Worm (Caenorhabditis elegans) whole organism, L3 larva: Measurements from ENCODE around the gene F07A11.4.

ENCODE experiments used
- aly-2 ChIP-seq: fragments of 150-350 bp; optimal IDR thresholded peaks from 2 replicates; lab custom pipeline; 2014; ENCODE audit warnings: missing biosample characterization, missing genetic modification characterization
- ceh-28 ChIP-seq: fragments of 150-350 bp; optimal IDR thresholded peaks from 2 replicates; lab custom pipeline; 2014; ENCODE audit warnings: missing biosample characterization, missing genetic modification reagents, missing genetic modification characterization
- ceh-82 ChIP-seq: fragments of 150-350 bp; optimal IDR thresholded peaks from 2 replicates; lab custom pipeline; 2014; ENCODE audit warnings: missing biosample characterization, missing genetic modification characterization
- lin-15B ChIP-seq: fragments of 150-350 bp; optimal IDR thresholded peaks from 2 replicates; lab custom pipeline; 2014; ENCODE audit warnings: missing biosample characterization, missing genetic modification characterization
- nhr-67 ChIP-seq: fragments of 150-350 bp; optimal IDR thresholded peaks from 2 replicates; lab custom pipeline; 2014; ENCODE audit warnings: missing biosample characterization, missing genetic modification characterization
- sea-2 ChIP-seq: fragments of 150-350 bp; sonication (generic microtip); optimal IDR thresholded peaks from 4 replicates; lab custom pipeline; 2014; ENCODE audit warnings: missing biosample characterization, missing genetic modification reagents, missing genetic modification characterization
- skn-1 ChIP-seq: fragments of 150-350 bp; optimal IDR thresholded peaks from 2 replicates; lab custom pipeline; 2014; ENCODE audit warnings: missing biosample characterization, missing genetic modification characterization
- tbx-2 ChIP-seq: sonication (generic microtip); optimal IDR thresholded peaks from 2 replicates; lab custom pipeline; 2016; ENCODE audit warnings: mild to moderate bottlenecking, missing genetic modification characterization, missing compliant biosample characterization
- ztf-4 ChIP-seq: fragments of 150-350 bp; optimal IDR thresholded peaks from 2 replicates; lab custom pipeline; 2014; ENCODE audit warnings: missing biosample characterization, missing genetic modification characterization

- TF ChIP-seq skn-1 (tag; lab: Kevin White, UChicago) (no peak), lin-15B (tag; lab: Kevin White, UChicago) (no peak), aly-2 (tag; lab: Kevin White, UChicago) (no peak), sea-2 (no peak), nhr-67 (tag; lab: Kevin White, UChicago) (no peak), ceh-28 (tag; lab: Kevin White, UChicago) (no peak), ztf-4 (tag; lab: Kevin White, UChicago) (no peak), ceh-82 (no peak), tbx-2 (no peak)
These were observed 51.3 kb downstream of the F07A11.4 start for ce11 chrII:11652125-11652524.
